Fruit fly (Drosophila melanogaster) whole organism, pupa: ENCODE data around the gene Pli.

Source experiments
- CG34367 ChIP-seq: fragments of 200-800 bp; sonication (Bioruptor generic); optimal IDR thresholded peaks from 2 replicates; lab custom pipeline; 2018; ENCODE audit warnings: missing biosample characterization, mild to moderate bottlenecking, missing genetic modification characterization
- CG4496 ChIP-seq: fragments of 200-800 bp; sonication (Bioruptor generic); IDR thresholded peaks from 3 replicates; pipeline ENCODE4 v1.3.6; 2022; ENCODE audit warnings: missing biosample characterization, missing genetic modification characterization
- CG8159 ChIP-seq: fragments of 200-800 bp; sonication (Bioruptor generic); optimal IDR thresholded peaks from 3 replicates; lab custom pipeline; 2018; ENCODE audit warnings: missing biosample characterization, mild to moderate bottlenecking, missing genetic modification characterization, moderate library complexity
- D1 ChIP-seq: fragments of 200-800 bp; sonication (Bioruptor generic); optimal IDR thresholded peaks from 2 replicates; lab custom pipeline; 2018; ENCODE audit warnings: missing biosample characterization, mild to moderate bottlenecking, missing genetic modification characterization, moderate library complexity
- EcR ChIP-seq: fragments of 200-800 bp; sonication (Bioruptor generic); optimal IDR thresholded peaks from 3 replicates; lab custom pipeline; 2019; ENCODE audit warnings: missing biosample characterization, missing genetic modification characterization, mild to moderate bottlenecking, moderate library complexity, missing genetic modification reagents
- Ets98B ChIP-seq: fragments of 200-800 bp; sonication (Bioruptor generic); IDR thresholded peaks from 2 replicates; pipeline ENCODE4 v1.3.6; 2022; ENCODE audit warnings: missing biosample characterization, missing genetic modification characterization
- Pif1A ChIP-seq: fragments of 200-800 bp; sonication (Bioruptor generic); optimal IDR thresholded peaks from 3 replicates; lab custom pipeline; 2016; ENCODE audit warnings: missing biosample characterization, missing genetic modification characterization
- Pif1B ChIP-seq: fragments of 200-800 bp; sonication (Bioruptor generic); optimal IDR thresholded peaks from 3 replicates; lab custom pipeline; 2016; ENCODE audit warnings: missing biosample characterization, missing genetic modification characterization
- fd96Ca ChIP-seq: fragments of 200-800 bp; sonication (Bioruptor generic); IDR thresholded peaks from 3 replicates; pipeline ENCODE4 v1.3.6; 2022; ENCODE audit warnings: missing biosample characterization, missing genetic modification characterization
- gl ChIP-seq: fragments of 200-800 bp; sonication (Bioruptor generic); optimal IDR thresholded peaks from 2 replicates; lab custom pipeline; 2018; ENCODE audit warnings: missing biosample characterization, mild to moderate bottlenecking, missing genetic modification characterization
- rn ChIP-seq: fragments of 200-800 bp; sonication (Bioruptor generic); IDR thresholded peaks from 2 replicates; pipeline ENCODE4 v1.3.6; 2022; ENCODE audit warnings: missing biosample characterization, missing genetic modification characterization

DNA sequence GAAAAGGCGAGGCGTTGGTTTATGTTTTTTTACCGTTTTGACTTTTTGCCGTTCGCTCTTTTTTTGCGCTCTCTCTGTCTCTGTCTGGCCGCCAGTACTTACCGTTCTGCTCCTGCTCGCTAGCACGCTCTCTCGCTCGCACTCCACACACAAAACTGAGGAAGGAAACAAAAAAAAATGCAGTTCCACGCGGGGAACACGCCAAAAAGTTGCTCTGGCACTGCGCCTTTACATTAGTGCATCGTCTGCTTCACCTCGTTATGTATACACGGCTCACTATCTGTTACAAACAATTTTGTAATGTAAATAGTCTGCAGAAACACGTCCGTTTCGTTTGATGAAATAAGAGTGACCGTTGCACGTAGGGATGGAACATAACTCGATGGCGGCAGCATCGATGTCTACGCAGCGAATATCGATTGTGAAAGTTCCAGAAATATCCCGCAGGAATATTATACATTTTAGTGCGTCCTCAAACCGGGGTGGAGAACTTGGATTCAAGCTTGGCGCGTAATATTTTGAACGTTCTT is 70.9 kb downstream of the Pli start, which contains the start of the genes CG33111 and eIF4G2:
- TF ChIP-seq EcR (GFP tag; lab: Kevin White, UChicago), result peak; percentile 33
- 0 out of 2 replicates have a peak, but pooled peaks have one; percentile 25 for TF ChIP-seq Ets98B (GFP tag; lab: Robert Waterston, UW)
- peak; percentile 48 for TF ChIP-seq CG34367
- 0 out of 3 replicates have a peak, but pooled peaks have one; percentile 8 for TF ChIP-seq fd96Ca (GFP tag; lab: Robert Waterston, UW)
- peak; percentile 40 for TF ChIP-seq gl (tag; lab: Kevin White, UChicago)
- peak; percentile 42 for TF ChIP-seq CG8159 (tag; lab: Kevin White, UChicago)
- TF ChIP-seq rn (GFP tag; lab: Robert Waterston, UW), result no peak
- TF ChIP-seq CG4496 (GFP tag; lab: Robert Waterston, UW), result peak; percentile 63; the same call in 2 of the 3 replicates
- TF ChIP-seq Pif1A (GFP tag; lab: Kevin White, UChicago), result no peak
- no peak for TF ChIP-seq D1 (tag; lab: Kevin White, UChicago)
- TF ChIP-seq Pif1B (GFP tag; lab: Kevin White, UChicago), result no peak
